Fruit fly (Drosophila melanogaster): Measurements from ENCODE around the gene CG11322.
A peak's percentile ranks its signal among the peaks of the same experiment; 100 is the strongest.

Gene CG11322

DNA sequence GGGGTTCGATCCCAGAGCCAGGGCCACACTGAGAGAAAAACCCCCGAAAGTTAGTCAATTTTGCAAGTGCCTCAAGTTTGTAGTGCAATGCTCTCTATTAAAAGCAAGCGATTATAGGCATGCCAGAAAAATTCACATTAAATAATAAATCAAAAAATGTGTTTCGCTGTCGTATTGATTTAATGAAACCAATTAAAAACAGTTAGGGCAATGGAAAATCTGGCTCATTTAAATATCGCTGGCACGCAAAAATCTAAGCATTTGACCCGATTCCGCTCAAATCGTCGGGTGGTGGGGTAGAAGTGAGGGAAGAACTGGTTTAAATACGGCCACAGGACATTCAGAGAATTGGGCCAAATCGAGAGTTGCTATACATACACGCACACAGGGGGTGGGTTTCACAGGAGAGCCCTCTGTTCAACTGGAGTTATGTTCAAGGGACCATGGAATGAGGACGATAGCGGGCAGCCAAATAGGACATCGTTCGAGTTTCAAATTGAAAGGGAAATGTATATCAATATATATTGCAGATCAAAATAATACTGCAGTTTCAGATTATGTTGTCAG is 35.6 kb upstream of the CG11322 start (continued):
- TF ChIP-seq CG9797 (GFP tag; optimal IDR thresholded peaks at IDR 0.05) (no peak), hkb (optimal IDR thresholded peaks at IDR 0.05) (no peak), hkb (GFP tag; IDR thresholded peaks at IDR 0.05) (no peak), Atf6 (GFP tag; IDR thresholded peaks at IDR 0.05) (no peak), Fer3 (tag; optimal IDR thresholded peaks at IDR 0.05) (peak; percentile 13), pros (GFP tag; optimal IDR thresholded peaks at IDR 0.05) (no peak), CG18262 (tag; optimal IDR thresholded peaks at IDR 0.05) (peak; percentile 5), Doc3 (GFP tag; IDR thresholded peaks at IDR 0.05; ENCODE audit: partially characterized antibody) (no peak), luna (GFP tag; optimal IDR thresholded peaks at IDR 0.05) (no peak), CG8290 (GFP tag; optimal IDR thresholded peaks at IDR 0.05) (no peak), CG8290 (tag; optimal IDR thresholded peaks at IDR 0.05) (peak in 1 of 2 experiments; percentile 26), Antp (GFP tag; optimal IDR thresholded peaks at IDR 0.05) (no peak), CG6765 (GFP tag; optimal IDR thresholded peaks at IDR 0.05) (no peak), kah (GFP tag; optimal IDR thresholded peaks at IDR 0.05) (no peak), CG7786 (GFP tag; optimal IDR thresholded peaks at IDR 0.05) (no peak), tap (tag; optimal IDR thresholded peaks at IDR 0.05) (no peak), mirr (GFP tag; optimal IDR thresholded peaks at IDR 0.05) (no peak), Eip74EF (GFP tag; optimal IDR thresholded peaks at IDR 0.05) (no peak), CG8924 (tag; optimal IDR thresholded peaks at IDR 0.05) (no peak), CG17186 (GFP tag; optimal IDR thresholded peaks at IDR 0.05) (no peak), Gug (GFP tag; IDR thresholded peaks at IDR 0.05) (peak; percentile 17; the same call in 1 of the 4 replicates), Hmx (GFP tag; optimal IDR thresholded peaks at IDR 0.05) (no peak), CG2129 (GFP tag; IDR thresholded peaks at IDR 0.05; ENCODE audit: partially characterized antibody) (no peak), CG13775 (GFP tag; optimal IDR thresholded peaks at IDR 0.05) (no peak), ap (GFP tag; IDR thresholded peaks at IDR 0.05) (no peak), dpn (GFP tag; optimal IDR thresholded peaks at IDR 0.05) (peak in 1 of 2 experiments; percentile 4), Ada2b (GFP tag; IDR thresholded peaks at IDR 0.05) (no peak), CG15696 (tag; optimal IDR thresholded peaks at IDR 0.05) (no peak), Hand (GFP tag; optimal IDR thresholded peaks at IDR 0.05) (no peak), Lpt (GFP tag; optimal IDR thresholded peaks at IDR 0.05) (no peak), psq (GFP tag; optimal IDR thresholded peaks at IDR 0.05) (no peak), CG10366 (GFP tag; IDR thresholded peaks at IDR 0.05) (peak; percentile 19; the same call in 1 of the 2 replicates), CG17328 (GFP tag; IDR thresholded peaks at IDR 0.05) (peak; percentile 43; the same call in 1 of the 2 replicates), CG14050 (GFP tag; IDR thresholded peaks at IDR 0.05) (no peak), Poxn (GFP tag; IDR thresholded peaks at IDR 0.05) (no peak), NFAT (GFP tag; IDR thresholded peaks at IDR 0.05) (peak; percentile 26; the same call in 1 of the 2 replicates), Chrac-16 (GFP tag; optimal IDR thresholded peaks at IDR 0.05) (no peak), eyg (GFP tag; optimal IDR thresholded peaks at IDR 0.05) (no peak), CG4424 (GFP tag; optimal IDR thresholded peaks at IDR 0.05) (no peak), CG10321 (GFP tag; IDR thresholded peaks at IDR 0.05) (no peak), HLH54F (GFP tag; optimal IDR thresholded peaks at IDR 0.05) (peak; percentile 19), oc (tag; optimal IDR thresholded peaks at IDR 0.05) (no peak), ara (GFP tag; IDR thresholded peaks at IDR 0.05) (no peak), E2f2 (GFP tag; IDR thresholded peaks at IDR 0.05) (no peak), ftz-f1 (GFP tag; optimal IDR thresholded peaks at IDR 0.05) (no peak), CG30431 (GFP tag; optimal IDR thresholded peaks at IDR 0.05) (peak; percentile 31), Kr (GFP tag; optimal IDR thresholded peaks at IDR 0.05) (no peak), pfk (GFP tag; optimal IDR thresholded peaks at IDR 0.05) (no peak), CrebB (tag; optimal IDR thresholded peaks at IDR 0.05) (no peak), ERR (GFP tag; optimal IDR thresholded peaks at IDR 0.05) (no peak), Rfx (GFP tag; IDR thresholded peaks at IDR 0.05) (peak; percentile 30), CG32532 (GFP tag; IDR thresholded peaks at IDR 0.05) (no peak)

Data from whole organism, embryonic.